Worm (Caenorhabditis elegans) whole organism, dauer: ENCODE data around the gene cox-18.

Experiments used
- unc-62 ChIP-seq: sonication (generic microtip); optimal IDR thresholded peaks from 2 replicates; lab custom pipeline; 2017; ENCODE audit warnings: missing biosample characterization, missing genetic modification reagents, missing genetic modification characterization

The cox-18 gene

DNA sequence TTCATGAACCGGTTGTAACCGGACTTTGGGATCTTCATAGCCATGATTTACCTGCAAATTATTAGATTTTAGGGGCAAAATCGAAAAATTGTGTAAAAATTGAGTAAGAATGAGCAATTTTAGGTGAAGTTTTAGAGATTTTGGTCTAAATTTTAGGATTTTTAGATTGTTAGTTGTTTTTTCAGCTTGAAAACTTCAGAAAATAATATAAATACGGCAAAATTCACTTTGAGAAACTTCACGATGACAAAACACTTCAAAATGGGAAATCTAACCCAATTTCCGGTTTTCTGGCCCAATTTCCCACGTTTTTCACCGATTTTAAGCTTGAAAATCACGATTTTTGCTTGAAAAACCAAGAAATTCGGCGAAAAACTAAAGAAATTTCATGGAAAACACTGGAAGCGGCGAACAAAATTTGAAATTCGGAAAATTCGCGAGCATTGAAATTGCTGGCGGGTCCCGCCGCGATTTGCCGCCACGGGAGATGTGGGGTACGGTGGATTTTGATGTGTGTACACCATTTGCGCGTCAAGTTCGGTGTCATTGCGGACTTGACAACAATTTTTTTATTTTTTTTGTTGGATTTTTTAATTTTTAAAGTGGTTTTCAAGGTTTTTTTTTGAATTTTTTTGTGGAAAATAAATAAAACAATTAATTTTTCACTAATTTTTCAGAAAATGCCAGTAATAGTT is 3.2 kb upstream of the cox-18 start, which contains the start of the genes cct-8 and Y55F3AR.2:
cct-8 (minus strand) TSS at position 51 of the 695 bp plus-strand sequence.
Y55F3AR.2 (plus strand) TSS at position 672 of the 695 bp plus-strand sequence.
- no peak for TF ChIP-seq unc-62

DNA sequence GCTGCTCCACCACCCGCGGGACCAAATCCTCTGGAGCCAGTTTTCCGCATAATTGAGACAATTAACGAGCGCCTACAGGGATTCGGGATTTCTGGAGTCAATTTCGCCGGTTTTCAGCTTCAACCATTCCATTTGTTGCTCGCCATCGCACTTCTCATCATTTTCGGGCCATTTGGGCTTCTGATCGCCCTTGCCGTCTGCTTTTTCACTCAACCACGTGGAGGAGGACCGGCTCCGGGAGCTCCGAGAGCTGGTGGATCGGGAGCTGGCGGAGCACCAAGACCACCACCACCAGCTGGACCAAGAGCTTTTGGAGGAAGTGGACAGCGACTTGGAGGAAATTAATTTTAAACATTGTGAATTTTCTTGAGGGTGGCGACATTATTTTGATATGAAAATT is 1.1 kb upstream of the cox-18 start:
- no peak for TF ChIP-seq unc-62

DNA sequence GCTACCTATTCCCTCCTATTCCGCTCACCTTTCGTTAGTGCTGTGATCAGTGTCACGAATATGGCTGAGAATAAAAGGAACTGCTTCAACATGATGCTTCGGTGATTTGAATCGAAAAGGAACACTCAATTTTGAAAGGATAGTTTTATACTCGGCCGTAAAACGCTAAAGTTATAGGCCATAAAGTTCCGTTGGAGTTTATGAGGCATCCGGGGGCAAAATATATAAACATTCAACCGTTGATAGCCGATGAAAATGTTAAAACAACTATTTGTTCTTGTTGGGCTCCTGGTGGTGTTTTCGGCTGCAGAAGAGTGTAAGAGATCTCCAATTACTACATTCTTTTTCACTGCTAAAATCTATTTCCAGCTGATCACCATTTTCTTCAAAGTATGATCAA is 7.3 kb downstream of the cox-18 start, which contains the start of the genes C44B12.9 and C44B12.3:
C44B12.9 (minus strand) TSS at position 101 of the 400 bp plus-strand sequence.
C44B12.3 (plus strand) TSS at position 249 of the 400 bp plus-strand sequence.
- TF ChIP-seq unc-62: no peak

ce11 chrIV:1105104-1105503 is 7.9 kb downstream of the cox-18 start:
- no peak for TF ChIP-seq unc-62

DNA sequence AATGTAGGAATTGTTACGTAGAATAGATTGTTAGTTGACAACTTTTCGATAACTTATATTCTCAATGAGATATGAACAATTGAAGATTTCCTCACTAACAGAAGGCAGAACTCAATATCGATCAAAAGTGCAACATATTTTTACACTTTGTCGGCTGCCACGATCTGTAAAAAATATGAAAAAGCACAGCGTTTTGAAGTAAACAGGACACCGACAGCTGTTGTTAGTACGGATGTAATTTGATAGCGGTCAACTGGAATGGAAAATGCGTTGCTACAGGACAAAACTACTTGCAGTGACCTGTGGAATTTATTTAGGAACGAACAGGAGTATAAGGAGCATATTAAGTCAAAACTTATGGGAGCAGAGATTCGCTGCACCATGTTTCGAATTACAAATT is 8.7 kb downstream of the cox-18 start:
- TF ChIP-seq unc-62: no peak

DNA sequence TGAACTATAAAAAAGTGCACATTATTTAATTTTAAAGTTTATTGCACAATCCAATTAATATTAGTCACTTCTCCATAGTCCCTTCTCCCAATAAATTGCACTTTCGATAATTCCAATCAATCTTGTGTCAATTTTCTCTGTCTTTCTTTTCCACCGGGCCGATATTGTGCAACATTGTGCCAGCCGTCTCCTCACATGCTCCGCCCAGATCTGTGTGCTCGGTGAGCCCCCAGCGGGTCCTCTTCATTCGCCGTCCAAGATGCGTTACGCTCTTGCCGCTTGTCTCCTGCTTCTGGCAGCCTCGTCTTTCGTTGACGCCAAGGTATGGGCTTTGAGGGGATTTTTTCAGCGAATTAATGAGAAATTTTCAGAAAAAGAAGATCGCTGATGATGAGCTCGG is 9.9 kb downstream of the cox-18 start, which contains the start of gene ost-1:
ost-1 (plus strand) TSS at position 207 of the 400 bp plus-strand sequence.
- TF ChIP-seq unc-62: no peak

ce11 chrIV:1108030-1108429 is 10.8 kb downstream of the cox-18 start:
- no peak for TF ChIP-seq unc-62

DNA sequence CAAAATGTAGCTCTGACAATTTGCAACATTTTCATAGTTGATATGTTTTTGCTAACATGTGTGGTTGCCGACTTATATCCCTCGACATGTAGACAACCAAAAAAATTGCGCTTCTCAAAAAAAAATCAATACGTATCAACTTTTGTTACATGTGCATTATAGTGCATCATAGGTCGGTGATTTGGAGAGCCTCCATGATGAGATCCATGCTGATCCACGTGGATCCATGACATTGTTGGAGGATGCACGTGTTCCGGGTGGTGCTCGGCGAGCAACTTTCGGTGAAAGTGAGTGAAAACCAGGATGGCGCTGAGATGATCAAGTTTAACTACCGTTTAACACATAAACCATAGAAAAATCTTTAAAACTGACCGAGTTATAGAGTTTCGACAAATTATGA is 13.7 kb downstream of the cox-18 start:
- no peak for TF ChIP-seq unc-62

- no peak for TF ChIP-seq unc-62
Observed at ce11 chrIV:1113638-1114037, 16.4 kb downstream of the cox-18 start, which contains the start of gene srx-14. Gene srx-14, minus strand, starts transcription at chrIV:1113738.

ce11 chrIV:1118566-1118965 is 21.3 kb downstream of the cox-18 start, which contains the start of gene srx-13:
Gene srx-13, minus strand, starts transcription at chrIV:1118666.
- TF ChIP-seq unc-62: no peak

- no peak for TF ChIP-seq unc-62
Observed at ce11 chrIV:1120865-1121264, 23.6 kb downstream of the cox-18 start.

DNA sequence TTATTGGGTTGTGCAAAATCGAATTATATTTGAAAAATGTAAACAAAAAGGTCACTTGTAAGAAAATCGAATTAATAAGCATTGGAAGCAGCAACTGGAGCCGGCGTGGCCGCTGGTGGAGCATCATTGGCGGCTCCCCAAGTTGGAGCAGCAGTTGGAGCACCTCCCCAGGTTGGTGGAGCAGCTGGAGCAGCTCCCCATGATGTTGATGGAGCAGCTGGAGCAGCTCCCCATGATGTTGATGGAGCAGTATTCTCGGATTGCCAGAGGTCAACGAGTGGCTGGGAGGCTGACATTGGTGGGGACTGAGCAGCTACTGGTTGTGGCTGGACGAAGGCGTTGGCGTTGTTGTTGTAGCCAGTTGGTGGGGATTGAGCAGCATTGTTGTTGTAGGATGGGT is 24.3 kb downstream of the cox-18 start:
- TF ChIP-seq unc-62: no peak

ce11 chrIV:1123357-1123756 is 26.1 kb downstream of the cox-18 start:
- no peak for TF ChIP-seq unc-62

DNA sequence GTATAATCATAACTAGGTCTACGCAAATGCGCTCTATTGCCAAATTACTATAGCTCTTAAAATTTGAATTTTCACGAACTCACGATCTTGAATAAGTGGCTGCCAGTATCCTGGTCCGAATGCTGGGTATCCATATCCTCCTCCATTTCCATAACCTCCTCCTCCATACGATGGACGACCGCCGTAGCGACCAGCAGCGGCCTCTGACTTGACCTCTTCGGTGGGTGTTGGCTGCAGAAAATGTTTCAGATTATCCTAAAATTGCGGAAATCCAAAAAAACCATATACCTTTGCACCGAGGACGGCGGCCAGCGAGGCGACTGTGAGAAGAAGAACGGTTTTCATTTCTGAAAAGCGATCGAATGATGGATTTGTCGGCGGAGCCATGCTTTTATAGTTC is 27.5 kb downstream of the cox-18 start, which contains the start of gene perm-4:
perm-4 (minus strand) TSS at position 367 of the 400 bp plus-strand sequence.
- TF ChIP-seq unc-62: no peak

DNA sequence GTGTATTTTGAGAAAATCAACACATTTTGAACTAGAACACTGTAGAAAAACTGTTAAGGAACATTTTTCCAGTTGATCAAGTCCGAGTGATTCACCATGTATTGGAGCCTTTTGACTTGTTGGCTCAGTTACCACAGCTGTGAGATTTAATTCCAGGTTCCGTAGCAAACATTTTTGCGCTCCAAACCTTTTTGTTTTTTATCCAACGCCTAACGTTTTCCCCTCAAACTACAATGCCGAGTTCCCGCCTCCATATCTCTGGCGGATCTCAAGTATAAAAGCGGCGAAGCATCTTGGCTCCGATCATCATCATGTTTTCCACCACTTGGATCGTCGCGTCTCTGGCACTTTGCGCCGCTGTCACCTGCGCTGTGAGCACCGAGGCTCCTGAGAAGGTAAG is 29.2 kb downstream of the cox-18 start, which contains the start of gene perm-2:
perm-2 (plus strand) TSS at position 301 of the 400 bp plus-strand sequence.
- no peak for TF ChIP-seq unc-62

- no peak for TF ChIP-seq unc-62
Observed at ce11 chrIV:1127852-1128251, 30.6 kb downstream of the cox-18 start.

ce11 chrIV:1136658-1137057 is 39.4 kb downstream of the cox-18 start, which contains the start of gene C44B12.6:
Gene C44B12.6, minus strand, starts transcription at chrIV:1136758.
- no peak for TF ChIP-seq unc-62

DNA sequence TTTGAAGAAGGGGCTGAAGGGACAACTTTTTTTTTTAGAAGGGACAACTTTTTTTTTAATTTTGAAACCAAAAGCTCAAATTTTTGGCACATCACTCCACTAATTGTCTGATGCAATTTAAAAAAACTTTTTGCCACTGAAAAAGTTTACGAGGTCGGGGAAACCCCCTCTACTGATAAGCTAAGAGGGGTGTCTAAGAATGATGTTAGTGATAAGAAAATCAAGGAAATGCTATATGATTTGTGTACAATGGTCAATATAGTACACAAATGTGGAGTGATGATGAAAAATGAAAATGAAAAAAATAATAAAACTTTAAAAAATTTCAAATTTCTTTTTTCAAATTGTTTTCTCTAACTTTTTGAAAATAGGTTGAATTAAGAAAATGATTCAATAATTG is 50.3 kb downstream of the cox-18 start:
- no peak for TF ChIP-seq unc-62
